Worm (Caenorhabditis elegans): ENCODE results near the gene F57C2.5.
A peak's percentile ranks its signal among the peaks of the same experiment; 100 is the strongest.

F57C2.5 gene

DNA sequence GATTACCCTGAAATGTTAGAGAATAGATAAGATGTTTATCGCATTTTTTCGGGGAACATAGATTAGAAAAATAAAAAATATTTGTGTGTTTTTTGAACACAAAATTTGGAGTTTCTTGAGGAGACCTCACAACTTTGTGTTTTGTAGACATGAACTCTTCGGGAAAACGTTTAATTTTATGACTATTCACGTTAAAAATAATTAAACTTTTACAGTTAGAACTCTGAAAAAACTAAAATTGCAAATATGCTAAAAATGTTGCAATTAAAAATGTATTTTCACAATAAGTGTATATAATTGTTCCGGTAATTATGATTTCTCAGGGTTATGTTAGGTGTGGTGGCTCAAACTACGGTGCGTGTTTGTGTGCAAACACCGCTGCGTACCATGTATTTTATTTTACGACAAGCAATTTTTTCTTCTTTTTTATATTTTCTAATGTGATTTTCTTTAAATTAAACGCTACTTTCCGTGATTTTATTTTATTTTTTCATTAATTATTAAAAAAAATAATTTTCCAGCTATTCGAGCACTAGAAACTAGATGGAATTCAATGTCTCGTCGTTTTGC, at the start of gene F57C2.5, which contains the start of gene spat-1:
Gene F57C2.5 (minus strand): TSS at position 7 of the 570 bp plus-strand sequence.
Gene spat-1 (plus strand): TSS at position 520 of the 570 bp plus-strand sequence.
- no peak for TF ChIP-seq nhr-11 (tag; optimal IDR thresholded peaks at IDR 0.05)
- TF ChIP-seq madf-2 (tag; optimal IDR thresholded peaks at IDR 0.05): peak; percentile 6
- peak; percentile 81 for TF ChIP-seq unc-86 (tag; optimal IDR thresholded peaks at IDR 0.05)
- TF ChIP-seq eyg-1 (tag; optimal IDR thresholded peaks at IDR 0.05): peak; percentile 8
- TF ChIP-seq elt-2 (tag; optimal IDR thresholded peaks at IDR 0.05): peak; percentile 90
- no peak for TF ChIP-seq pha-4 (tag; optimal IDR thresholded peaks at IDR 0.05)
- TF ChIP-seq C38D4.7 (GFP tag; optimal IDR thresholded peaks at IDR 0.05): no peak
- peak; percentile 92 for TF ChIP-seq F13H6.1 (tag; optimal IDR thresholded peaks at IDR 0.05)
- TF ChIP-seq dmd-4 (tag; optimal IDR thresholded peaks at IDR 0.05; ENCODE audit: borderline replicate concordance): peak; percentile 56
- peak; percentile 94 for TF ChIP-seq C08G9.2 (tag; optimal IDR thresholded peaks at IDR 0.05)
- peak; percentile 96 for TF ChIP-seq hlh-8 (tag; optimal IDR thresholded peaks at IDR 0.05)
- no peak for TF ChIP-seq lin-11 (tag; optimal IDR thresholded peaks at IDR 0.05)
- TF ChIP-seq ceh-30 (tag; optimal IDR thresholded peaks at IDR 0.05): no peak
- peak; percentile 6 for TF ChIP-seq hlh-6 (tag; optimal IDR thresholded peaks at IDR 0.05)
- no peak for TF ChIP-seq unc-55 (GFP tag; optimal IDR thresholded peaks at IDR 0.05)
- TF ChIP-seq unc-3 (GFP tag; conservative IDR thresholded peaks at IDR 0.05): no peak
- TF ChIP-seq unc-3 (tag; optimal IDR thresholded peaks at IDR 0.05): peak; percentile 74
- TF ChIP-seq nfya-1 (tag; optimal IDR thresholded peaks at IDR 0.05): peak; percentile 68
- no peak for TF ChIP-seq ceh-45 (GFP tag; IDR thresholded peaks at IDR 0.05)
- peak; percentile 96 for TF ChIP-seq ceh-2 (tag; optimal IDR thresholded peaks at IDR 0.05)
- no peak for TF ChIP-seq hlh-13 (GFP tag; optimal IDR thresholded peaks at IDR 0.05)
- peak; percentile 21 for TF ChIP-seq sdc-2 (tag; optimal IDR thresholded peaks at IDR 0.05)
- peak; percentile 80 for TF ChIP-seq ceh-34 (tag; optimal IDR thresholded peaks at IDR 0.05)
- TF ChIP-seq ets-4 (tag; optimal IDR thresholded peaks at IDR 0.05): peak; percentile 97
- TF ChIP-seq odd-2 (tag; optimal IDR thresholded peaks at IDR 0.05): no peak
- TF ChIP-seq fax-1 (tag; optimal IDR thresholded peaks at IDR 0.05): peak; percentile 94
- peak; percentile 73 for TF ChIP-seq fkh-6 (tag; optimal IDR thresholded peaks at IDR 0.05)
- peak; percentile 86 for TF ChIP-seq unc-42 (tag; optimal IDR thresholded peaks at IDR 0.05)
- TF ChIP-seq Y22D7AL.16 (tag; optimal IDR thresholded peaks at IDR 0.05): no peak
- peak; percentile 51 for TF ChIP-seq che-1 (tag; optimal IDR thresholded peaks at IDR 0.05)
- peak; percentile 49 for TF ChIP-seq ttx-3 (tag; optimal IDR thresholded peaks at IDR 0.05)
- TF ChIP-seq nhr-232 (tag; optimal IDR thresholded peaks at IDR 0.05): no peak
- TF ChIP-seq pag-3 (tag; optimal IDR thresholded peaks at IDR 0.05; ENCODE audit: borderline replicate concordance): peak; percentile 79
- no peak for TF ChIP-seq ceh-48 (tag; optimal IDR thresholded peaks at IDR 0.05)
- peak; percentile 92 for TF ChIP-seq rnt-1 (tag; optimal IDR thresholded peaks at IDR 0.05)
- TF ChIP-seq fkh-10 (GFP tag; optimal IDR thresholded peaks at IDR 0.05): no peak
- no peak for TF ChIP-seq gmeb-2 (tag; optimal IDR thresholded peaks at IDR 0.05)
- peak; percentile 19 for TF ChIP-seq npax-4 (tag; optimal IDR thresholded peaks at IDR 0.05)
- no peak for TF ChIP-seq sox-4 (tag; optimal IDR thresholded peaks at IDR 0.05)
- no peak for TF ChIP-seq dve-1 (tag; optimal IDR thresholded peaks at IDR 0.05)
- no peak for TF ChIP-seq K02D7.2 (tag; optimal IDR thresholded peaks at IDR 0.05)
- TF ChIP-seq pqm-1 (tag; optimal IDR thresholded peaks at IDR 0.05): peak; percentile 91
- TF ChIP-seq pat-9 (tag; optimal IDR thresholded peaks at IDR 0.05): no peak
- no peak for TF ChIP-seq ceh-9 (tag; optimal IDR thresholded peaks at IDR 0.05)
- no peak for TF ChIP-seq ceh-6 (GFP tag; optimal IDR thresholded peaks at IDR 0.05)
- peak; percentile 80 for TF ChIP-seq ztf-16 (tag; optimal IDR thresholded peaks at IDR 0.05)
- TF ChIP-seq ceh-24 (tag; optimal IDR thresholded peaks at IDR 0.05): peak; percentile 53
- peak; percentile 73 for TF ChIP-seq mec-3 (tag; optimal IDR thresholded peaks at IDR 0.05; ENCODE audit: borderline replicate concordance)
- peak; percentile 93 for TF ChIP-seq lim-6 (tag; optimal IDR thresholded peaks at IDR 0.05)
- no peak for TF ChIP-seq T23F11.4 (GFP tag; optimal IDR thresholded peaks at IDR 0.05)
- TF ChIP-seq pros-1 (tag; optimal IDR thresholded peaks at IDR 0.05): no peak
- no peak for TF ChIP-seq pax-1 (tag; optimal IDR thresholded peaks at IDR 0.05)
- TF ChIP-seq ref-2 (tag; optimal IDR thresholded peaks at IDR 0.05): peak; percentile 96
